Fruit fly (Drosophila melanogaster) whole organism: ENCODE results near the gene CG5969.
"Not testable (repeated sequence)": the region's sequence is repeated elsewhere in the genome, so short reads cannot be mapped to it uniquely, and the experiment has no call there.

ENCODE experiments used
- CG8478 ChIP-seq: fragments of >200 bp; optimal IDR thresholded peaks from 2 replicates; lab custom pipeline; 2018; ENCODE audit warnings: inconsistent platforms
- Dll ChIP-seq: fragments of >200 bp; optimal IDR thresholded peaks from 2 replicates; lab custom pipeline; 2017
- pan ChIP-seq: fragments of >200 bp; optimal IDR thresholded peaks from 2 replicates; lab custom pipeline; 2017
- psq ChIP-seq: fragments of >200 bp; optimal IDR thresholded peaks from 2 replicates; lab custom pipeline; 2017

- not testable (repeated sequence) for TF ChIP-seq psq, CG8478, Dll, pan (lab: Kevin White, UChicago)
Measured at dm6 chr3L:20503886-20504285, 30.3 kb downstream of the CG5969 start, which contains the start of gene CG17637.
